Fruit fly (Drosophila melanogaster): Measurements from ENCODE around the gene tkv.
A peak's percentile ranks its signal among the peaks of the same experiment; 100 is the strongest.

The tkv gene

dm6 chr2L:5232967-5233909, 37.9 kb downstream of the tkv start (continued):
- TF ChIP-seq CG17186 (GFP tag; optimal IDR thresholded peaks at IDR 0.05) (no peak), CG4617 (GFP tag; optimal IDR thresholded peaks at IDR 0.05; ENCODE audit: borderline replicate concordance) (no peak), CG15269 (tag; optimal IDR thresholded peaks at IDR 0.05) (peak; percentile 38), ham (GFP tag; IDR thresholded peaks at IDR 0.05) (no peak), fu2 (GFP tag; optimal IDR thresholded peaks at IDR 0.05) (no peak), HLHmδ (GFP tag; optimal IDR thresholded peaks at IDR 0.05) (no peak), sc (optimal IDR thresholded peaks at IDR 0.05) (no peak), sc (GFP tag; optimal IDR thresholded peaks at IDR 0.05) (no peak), stc (GFP tag; IDR thresholded peaks at IDR 0.05) (no peak), toy (GFP tag; IDR thresholded peaks at IDR 0.05) (no peak), CG33557 (GFP tag; optimal IDR thresholded peaks at IDR 0.05) (no peak), sisA (GFP tag; IDR thresholded peaks at IDR 0.05) (no peak), H15 (GFP tag; IDR thresholded peaks at IDR 0.05) (no peak), CG15514 (GFP tag; optimal IDR thresholded peaks at IDR 0.05) (peak; percentile 2), sima (GFP tag; optimal IDR thresholded peaks at IDR 0.05) (no peak), dmrt11E (tag; optimal IDR thresholded peaks at IDR 0.05) (no peak), CG12769 (tag; optimal IDR thresholded peaks at IDR 0.05) (peak; percentile 90), CG6272 (GFP tag; IDR thresholded peaks at IDR 0.05) (no peak), odd (GFP tag; optimal IDR thresholded peaks at IDR 0.05) (peak; percentile 46), psq (GFP tag; optimal IDR thresholded peaks at IDR 0.05) (no peak), dmrt99B (tag; optimal IDR thresholded peaks at IDR 0.05) (no peak), CG6689 (GFP tag; IDR thresholded peaks at IDR 0.05) (no peak), aop (GFP tag; IDR thresholded peaks at IDR 0.05) (no peak), Ets65A (GFP tag) (no peak), TFAM (GFP tag; optimal IDR thresholded peaks at IDR 0.05) (no peak), Jarid2 (GFP tag; optimal IDR thresholded peaks at IDR 0.05) (no peak), CG1832 (GFP tag; optimal IDR thresholded peaks at IDR 0.05) (no peak), sug (tag; optimal IDR thresholded peaks at IDR 0.05) (peak; percentile 95), da (GFP tag; optimal IDR thresholded peaks at IDR 0.05) (no peak), CG4328 (GFP tag; optimal IDR thresholded peaks at IDR 0.05) (no peak), CG12391 (tag; optimal IDR thresholded peaks at IDR 0.05) (no peak), Ada2b (GFP tag; IDR thresholded peaks at IDR 0.05) (no peak), ttk (GFP tag; IDR thresholded peaks at IDR 0.05) (no peak), CoRest (tag; optimal IDR thresholded peaks at IDR 0.05) (no peak), CG8281 (tag; optimal IDR thresholded peaks at IDR 0.05) (no peak), HHEX (GFP tag; optimal IDR thresholded peaks at IDR 0.05) (peak; percentile 8), CG11093 (GFP tag; IDR thresholded peaks at IDR 0.05) (no peak), Asciz (GFP tag; optimal IDR thresholded peaks at IDR 0.05) (no peak), Side (GFP tag; optimal IDR thresholded peaks at IDR 0.05) (peak; percentile 6), CG8924 (tag; optimal IDR thresholded peaks at IDR 0.05) (no peak), vfl (GFP tag; optimal IDR thresholded peaks at IDR 0.05) (no peak), CG15696 (tag; optimal IDR thresholded peaks at IDR 0.05) (no peak), CG3407 (GFP tag; optimal IDR thresholded peaks at IDR 0.05) (no peak), cas (GFP tag; IDR thresholded peaks at IDR 0.05) (no peak), Camta (GFP tag; optimal IDR thresholded peaks at IDR 0.05) (no peak), cwo (GFP tag; optimal IDR thresholded peaks at IDR 0.05) (peak; percentile 66), Deaf1 (tag; optimal IDR thresholded peaks at IDR 0.05) (peak; percentile 12), CG15479 (GFP tag; optimal IDR thresholded peaks at IDR 0.05) (no peak), pan (optimal IDR thresholded peaks at IDR 0.05) (no peak), pan (GFP tag; optimal IDR thresholded peaks at IDR 0.05 in 1 of 2, IDR thresholded peaks at IDR 0.05 in 1 of 2) (no peak)
